Worm (Caenorhabditis elegans) whole organism, L2 larva: ENCODE results near the gene str-31.

ENCODE experiments used
- C34F6.9 ChIP-seq: fragments of 150-350 bp; optimal IDR thresholded peaks from 2 replicates; lab custom pipeline; 2014; ENCODE audit warnings: missing biosample characterization, missing genetic modification characterization
- Y55F3AM.14 ChIP-seq: fragments of 200-800 bp; sonication (Bioruptor generic); optimal IDR thresholded peaks from 2 replicates; lab custom pipeline; 2018; ENCODE audit warnings: mild to moderate bottlenecking, missing genetic modification characterization, missing compliant biosample characterization
- ZK546.5 ChIP-seq: sonication (generic microtip); optimal IDR thresholded peaks from 2 replicates; lab custom pipeline; 2017; ENCODE audit warnings: missing biosample characterization, missing genetic modification characterization
- ama-1 ChIP-seq: fragments of 150-350 bp; optimal IDR thresholded peaks from 2 replicates; lab custom pipeline; 2018; ENCODE audit warnings: inconsistent platforms
- blmp-1 ChIP-seq: sonication (generic microtip); optimal IDR thresholded peaks from 2 replicates; lab custom pipeline; 2017; ENCODE audit warnings: missing genetic modification characterization, mild to moderate bottlenecking, missing compliant biosample characterization, antibody characterized with exemption, moderate library complexity; ENCODE audit not compliant: insufficient read depth
- ceh-16 ChIP-seq: fragments of 150-350 bp; optimal IDR thresholded peaks from 2 replicates; lab custom pipeline; 2014; ENCODE audit warnings: missing biosample characterization, missing genetic modification characterization
- ceh-82 ChIP-seq: fragments of 150-350 bp; optimal IDR thresholded peaks from 2 replicates; lab custom pipeline; 2014; ENCODE audit warnings: missing biosample characterization, missing genetic modification characterization
- crh-2 ChIP-seq: sonication (generic microtip); optimal IDR thresholded peaks from 2 replicates; lab custom pipeline; 2017; ENCODE audit warnings: missing biosample characterization, missing genetic modification characterization
- dmd-4 ChIP-seq: sonication (generic microtip); optimal IDR thresholded peaks from 2 replicates; lab custom pipeline; 2017; ENCODE audit warnings: missing biosample characterization, missing genetic modification characterization
- egl-27 ChIP-seq: sonication (generic microtip); optimal IDR thresholded peaks from 3 replicates; lab custom pipeline; 2017; ENCODE audit warnings: missing biosample characterization, missing genetic modification reagents, missing genetic modification characterization
- elt-1 ChIP-seq: fragments of 150-350 bp; optimal IDR thresholded peaks from 2 replicates; lab custom pipeline; 2014; ENCODE audit warnings: missing biosample characterization, missing genetic modification characterization
- elt-3 ChIP-seq: sonication (generic microtip); optimal IDR thresholded peaks from 2 replicates; lab custom pipeline; 2017; ENCODE audit warnings: missing biosample characterization, missing genetic modification characterization
- fos-1 ChIP-seq: fragments of 150-350 bp; optimal IDR thresholded peaks from 2 replicates; lab custom pipeline; 2014; ENCODE audit warnings: missing biosample characterization, missing genetic modification characterization
- gmeb-1 ChIP-seq: fragments of 150-350 bp; optimal IDR thresholded peaks from 2 replicates; lab custom pipeline; 2014; ENCODE audit warnings: missing biosample characterization, missing genetic modification characterization
- lin-11 ChIP-seq: fragments of 150-350 bp; sonication (generic microtip); optimal IDR thresholded peaks from 2 replicates; lab custom pipeline; 2014; ENCODE audit warnings: missing biosample characterization, missing genetic modification characterization, inconsistent platforms, mixed read lengths
- lin-13 ChIP-seq: fragments of 150-350 bp; optimal IDR thresholded peaks from 2 replicates; lab custom pipeline; 2014; ENCODE audit warnings: missing biosample characterization, missing genetic modification reagents, missing genetic modification characterization
- lsy-2 ChIP-seq, 2 experiments: fragments of 150-350 bp in 1 of 2; sonication (generic microtip) in 1 of 2; optimal IDR thresholded peaks; 2 replicates each; lab custom pipeline; 2014 to 2017; ENCODE audit warnings: missing biosample characterization in 2 of 2, missing genetic modification characterization in 2 of 2
- mab-5 ChIP-seq: fragments of 150-350 bp; optimal IDR thresholded peaks from 2 replicates; lab custom pipeline; 2014; ENCODE audit warnings: missing biosample characterization, missing genetic modification characterization
- mbf-1 ChIP-seq: sonication (generic microtip); optimal IDR thresholded peaks from 2 replicates; lab custom pipeline; 2017; ENCODE audit warnings: missing biosample characterization, missing genetic modification characterization
- mdl-1 ChIP-seq, 2 experiments: fragments of 150-350 bp in 1 of 2; sonication (generic microtip) in 1 of 2; optimal IDR thresholded peaks; 2 replicates each; lab custom pipeline; 2017; ENCODE audit warnings: missing biosample characterization in 2 of 2, missing genetic modification characterization in 2 of 2
- nhr-10 ChIP-seq: sonication (generic microtip); optimal IDR thresholded peaks from 2 replicates; lab custom pipeline; 2017; ENCODE audit warnings: missing biosample characterization, missing genetic modification characterization
- nhr-11 ChIP-seq: fragments of 150-350 bp; optimal IDR thresholded peaks from 2 replicates; lab custom pipeline; 2014; ENCODE audit warnings: missing biosample characterization, missing genetic modification characterization
- nhr-21 ChIP-seq: fragments of 150-350 bp; optimal IDR thresholded peaks from 2 replicates; lab custom pipeline; 2014; ENCODE audit warnings: missing biosample characterization, missing genetic modification characterization
- nhr-23 ChIP-seq: fragments of 150-350 bp; optimal IDR thresholded peaks from 2 replicates; lab custom pipeline; 2014; ENCODE audit warnings: missing biosample characterization, missing genetic modification reagents, missing genetic modification characterization
- nhr-237 ChIP-seq: fragments of 150-350 bp; optimal IDR thresholded peaks from 2 replicates; lab custom pipeline; 2014; ENCODE audit warnings: missing biosample characterization, missing genetic modification characterization
- nhr-25 ChIP-seq: fragments of 150-350 bp; sonication (generic microtip); optimal IDR thresholded peaks from 3 replicates; lab custom pipeline; 2014; ENCODE audit warnings: missing biosample characterization, missing genetic modification characterization
- nhr-77 ChIP-seq: fragments of 150-350 bp; optimal IDR thresholded peaks from 2 replicates; lab custom pipeline; 2014; ENCODE audit warnings: missing biosample characterization, missing genetic modification characterization
- peb-1 ChIP-seq: fragments of 150-350 bp; optimal IDR thresholded peaks from 2 replicates; lab custom pipeline; 2014; ENCODE audit warnings: missing biosample characterization, missing genetic modification characterization
- sem-4 ChIP-seq: fragments of 150-350 bp; optimal IDR thresholded peaks from 2 replicates; lab custom pipeline; 2014; ENCODE audit warnings: missing biosample characterization, missing genetic modification reagents, missing genetic modification characterization
- sma-3 ChIP-seq: sonication (generic microtip); optimal IDR thresholded peaks from 2 replicates; lab custom pipeline; 2016; ENCODE audit warnings: missing genetic modification reagents, missing genetic modification characterization, missing compliant biosample characterization
- sma-9 ChIP-seq, 2 experiments: fragments of 150-350 bp in 1 of 2; sonication (generic microtip) in 1 of 2; optimal IDR thresholded peaks; 2 replicates each; lab custom pipeline; 2014 to 2016; ENCODE audit warnings: missing genetic modification characterization in 2 of 2, mild to moderate bottlenecking in 1 of 2, missing biosample characterization in 1 of 2, missing compliant biosample characterization in 1 of 2, missing genetic modification reagents in 1 of 2, moderate library complexity in 1 of 2
- snpc-4 ChIP-seq: fragments of 150-350 bp; optimal IDR thresholded peaks from 2 replicates; lab custom pipeline; 2014; ENCODE audit warnings: missing biosample characterization, missing genetic modification characterization
- unc-39 ChIP-seq: fragments of 150-350 bp; optimal IDR thresholded peaks from 2 replicates; lab custom pipeline; 2014; ENCODE audit warnings: missing biosample characterization, missing genetic modification characterization
- unc-55 ChIP-seq: fragments of 150-350 bp; sonication (generic microtip); optimal IDR thresholded peaks from 3 replicates; lab custom pipeline; 2014; ENCODE audit warnings: missing biosample characterization, missing genetic modification reagents, missing genetic modification characterization
- ztf-1 ChIP-seq: fragments of 200-800 bp; sonication (Bioruptor generic); conservative IDR thresholded peaks from 2 replicates; pipeline ENCODE4 v1.3.6; 2022; ENCODE audit warnings: missing genetic modification characterization, missing compliant biosample characterization
- ztf-11 ChIP-seq: sonication (generic microtip); optimal IDR thresholded peaks from 2 replicates; lab custom pipeline; 2017; ENCODE audit warnings: missing biosample characterization, missing genetic modification characterization
- ztf-4 ChIP-seq: fragments of 150-350 bp; optimal IDR thresholded peaks from 2 replicates; lab custom pipeline; 2014; ENCODE audit warnings: missing biosample characterization, missing genetic modification characterization

Gene str-31

DNA sequence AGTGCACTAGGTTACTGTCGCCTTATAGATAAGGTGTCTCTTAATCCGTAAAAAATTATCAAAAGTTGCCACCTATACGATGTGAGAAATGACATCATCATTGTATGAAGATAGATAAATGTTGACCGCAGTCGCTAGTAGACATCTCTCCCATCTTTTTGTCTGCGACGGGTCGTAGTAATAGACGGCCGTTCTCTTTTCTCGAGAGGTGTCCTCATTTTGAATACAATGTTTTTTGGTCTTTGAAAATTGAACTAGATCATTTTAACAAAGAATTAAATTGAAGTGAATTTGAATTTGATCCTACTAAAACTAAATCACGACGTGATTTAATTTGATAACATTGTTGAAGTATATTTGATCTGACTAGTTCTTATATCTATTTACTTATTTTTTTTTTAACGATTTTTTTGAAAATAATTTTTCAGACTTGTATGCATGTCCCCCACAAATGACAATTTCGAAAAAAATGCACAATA is at the start of gene str-31, which contains the start of gene nhr-172:
Gene str-31, minus strand, starts transcription at position 101 of the 479 bp plus-strand sequence.
Gene nhr-172, plus strand, starts transcription at position 429 of the 479 bp plus-strand sequence.
- TF ChIP-seq sma-9 (GFP tag; optimal IDR thresholded peaks at IDR 0.05; lab: Kevin White, UChicago) (peak; percentile 1), sma-9 (tag; optimal IDR thresholded peaks at IDR 0.05; lab: Kevin White, UChicago) (no peak), ztf-1 (GFP tag; lab: Robert Waterston, UW) (no peak)
- TF ChIP-seq, all 48 proteins: peak for 1

DNA sequence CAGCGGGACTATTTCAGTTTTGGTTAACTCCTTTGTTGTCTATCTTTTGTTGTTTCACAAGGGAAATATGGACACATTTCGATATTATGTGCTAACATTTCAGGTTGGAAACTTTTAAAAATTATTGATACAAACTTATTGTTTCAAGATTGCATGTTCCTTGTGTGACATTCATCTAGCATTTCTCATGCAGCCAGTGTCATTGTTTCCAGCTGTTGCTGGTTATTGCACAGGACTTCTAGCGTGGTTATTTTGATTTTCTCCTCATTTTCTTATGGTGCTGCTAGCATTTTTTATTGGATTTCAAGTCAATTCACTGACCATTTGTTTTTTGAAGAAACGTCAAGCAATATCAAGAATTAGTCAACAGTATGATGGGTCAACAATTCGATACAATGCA is 47.4 kb upstream of the str-31 start:
- TF ChIP-seq ztf-4 (tag; lab: Kevin White, UChicago) (no peak), lin-13 (GFP tag; lab: Kevin White, UChicago) (no peak), blmp-1 (tag; lab: Kevin White, UChicago) (no peak), snpc-4 (tag; lab: Kevin White, UChicago) (no peak), unc-55 (GFP tag; lab: Kevin White, UChicago) (no peak), nhr-77 (no peak), mbf-1 (no peak), elt-1 (tag; lab: Kevin White, UChicago) (no peak), unc-39 (tag; lab: Kevin White, UChicago) (no peak), nhr-11 (tag; lab: Kevin White, UChicago) (no peak), C34F6.9 (tag; lab: Kevin White, UChicago) (no peak), elt-3 (tag; lab: Kevin White, UChicago) (no peak), Y55F3AM.14 (GFP tag; lab: Kevin White, UChicago) (no peak), ceh-16 (tag; lab: Kevin White, UChicago) (no peak), mab-5 (tag; lab: Kevin White, UChicago) (no peak), gmeb-1 (no peak), sma-3 (GFP tag; lab: Kevin White, UChicago) (no peak), sem-4 (tag; lab: Kevin White, UChicago) (no peak)

DNA sequence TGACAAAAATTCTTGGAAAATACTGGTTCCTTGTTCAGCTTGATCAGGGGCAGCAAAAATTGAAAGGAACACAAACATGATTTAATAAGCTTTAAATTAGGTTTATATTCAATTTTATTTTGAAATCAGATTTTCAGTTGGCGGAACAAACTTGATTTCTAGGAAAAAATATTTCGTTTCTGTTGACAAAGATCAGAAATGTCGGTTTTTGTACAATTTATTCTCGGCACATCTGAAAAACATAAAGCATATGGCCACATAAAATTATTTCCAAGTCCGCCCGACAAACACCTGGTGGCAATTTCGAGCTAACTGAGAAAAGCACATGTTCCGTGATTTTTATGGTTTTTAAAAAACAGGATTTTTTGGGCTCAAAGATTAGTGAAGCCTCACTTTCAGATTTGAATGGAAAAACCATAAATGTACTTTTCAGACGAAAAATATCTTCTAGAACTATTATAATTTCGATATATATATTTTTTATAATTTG is 45.5 kb upstream of the str-31 start, which contains the start of gene ttr-10:
Gene ttr-10, minus strand, starts transcription at position 51 of the 490 bp plus-strand sequence.
- TF ChIP-seq dmd-4 (tag; lab: Kevin White, UChicago) (no peak), mdl-1 (tag; optimal IDR thresholded peaks at IDR 0.05; lab: Kevin White, UChicago) (no peak), C34F6.9 (tag; lab: Kevin White, UChicago) (no peak), unc-55 (GFP tag; lab: Kevin White, UChicago) (no peak), blmp-1 (tag; lab: Kevin White, UChicago) (no peak), elt-3 (tag; lab: Kevin White, UChicago) (no peak), ceh-16 (tag; lab: Kevin White, UChicago) (no peak), lin-11 (tag; lab: Kevin White, UChicago) (no peak), lsy-2 (tag; optimal IDR thresholded peaks at IDR 0.05; lab: Kevin White, UChicago) (no peak), nhr-25 (tag; lab: Kevin White, UChicago) (no peak), fos-1 (tag; lab: Kevin White, UChicago) (no peak), crh-2 (no peak), ztf-1 (GFP tag; lab: Robert Waterston, UW) (no peak), ztf-11 (tag; lab: Kevin White, UChicago) (no peak), unc-39 (tag; lab: Kevin White, UChicago) (no peak)

DNA sequence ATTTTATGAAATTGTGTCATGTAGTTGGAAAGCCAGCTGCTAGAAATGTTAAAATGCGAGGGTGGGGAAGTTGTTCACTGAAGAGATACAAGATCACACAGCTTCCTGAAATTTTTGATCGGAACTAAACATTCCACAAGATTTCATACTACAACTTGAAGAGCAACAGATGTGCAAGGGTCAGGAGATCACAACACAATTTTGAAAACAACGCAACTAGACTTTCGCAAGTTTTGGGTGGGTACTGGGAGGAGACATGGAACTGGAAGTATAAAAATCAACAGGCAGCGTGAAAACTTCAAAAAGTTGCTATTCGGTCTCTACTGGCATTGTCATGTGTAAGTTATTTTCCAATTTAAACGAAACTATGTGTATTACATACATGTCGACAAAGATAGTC is 43.4 kb upstream of the str-31 start, which contains the start of gene F19F10.3:
Gene F19F10.3, plus strand, starts transcription at position 301 of the 400 bp plus-strand sequence.
- TF ChIP-seq peb-1 (tag; lab: Kevin White, UChicago): no peak
- TF ChIP-seq Y55F3AM.14 (GFP tag; lab: Kevin White, UChicago): no peak
- no peak for TF ChIP-seq egl-27 (tag; lab: Kevin White, UChicago)
- TF ChIP-seq ceh-82 (tag; lab: Kevin White, UChicago): no peak
- TF ChIP-seq ZK546.5 (tag; lab: Kevin White, UChicago): no peak
- no peak for TF ChIP-seq nhr-237 (tag; lab: Kevin White, UChicago)
- no peak for TF ChIP-seq nhr-23
- TF ChIP-seq unc-55 (GFP tag; lab: Kevin White, UChicago): no peak
- no peak for TF ChIP-seq dmd-4 (tag; lab: Kevin White, UChicago)
- no peak for TF ChIP-seq nhr-77
- no peak for TF ChIP-seq sma-9 (GFP tag; optimal IDR thresholded peaks at IDR 0.05; lab: Kevin White, UChicago)
- no peak for TF ChIP-seq sma-9 (tag; optimal IDR thresholded peaks at IDR 0.05; lab: Kevin White, UChicago)
- no peak for TF ChIP-seq fos-1 (tag; lab: Kevin White, UChicago)
- no peak for TF ChIP-seq unc-39 (tag; lab: Kevin White, UChicago)
- TF ChIP-seq snpc-4 (tag; lab: Kevin White, UChicago): no peak
- no peak for TF ChIP-seq nhr-21 (tag; lab: Kevin White, UChicago)
- no peak for TF ChIP-seq nhr-10 (tag; lab: Kevin White, UChicago)
- TF ChIP-seq mbf-1: no peak
- TF ChIP-seq ceh-16 (tag; lab: Kevin White, UChicago): no peak
- no peak for TF ChIP-seq ama-1 (lab: Kevin White, UChicago)
- TF ChIP-seq lin-11 (tag; lab: Kevin White, UChicago): no peak
